Fruit fly (Drosophila melanogaster) Kc167 (cell line): ENCODE measurements around the gene Cyp18a1.

Experiments used
- Myc ChIP-seq: fragments of >200 bp; optimal IDR thresholded peaks from 2 replicates; lab custom pipeline; 2017; ENCODE audit warnings: missing external identifiers
- Sin3A ChIP-seq: fragments of >200 bp; optimal IDR thresholded peaks from 2 replicates; lab custom pipeline; 2018; ENCODE audit warnings: missing external identifiers
- h ChIP-seq: fragments of >200 bp; optimal IDR thresholded peaks from 3 replicates; lab custom pipeline; 2018; ENCODE audit warnings: missing external identifiers
- insv ChIP-seq: fragments of >200 bp; optimal IDR thresholded peaks from 3 replicates; lab custom pipeline; 2018; ENCODE audit warnings: missing external identifiers
- psq ChIP-seq: fragments of >200 bp; optimal IDR thresholded peaks from 2 replicates; lab custom pipeline; 2017; ENCODE audit warnings: missing external identifiers
- ttk ChIP-seq: sonication (Bioruptor generic); optimal IDR thresholded peaks from 2 replicates; lab custom pipeline; 2017; ENCODE audit warnings: missing external identifiers

DNA sequence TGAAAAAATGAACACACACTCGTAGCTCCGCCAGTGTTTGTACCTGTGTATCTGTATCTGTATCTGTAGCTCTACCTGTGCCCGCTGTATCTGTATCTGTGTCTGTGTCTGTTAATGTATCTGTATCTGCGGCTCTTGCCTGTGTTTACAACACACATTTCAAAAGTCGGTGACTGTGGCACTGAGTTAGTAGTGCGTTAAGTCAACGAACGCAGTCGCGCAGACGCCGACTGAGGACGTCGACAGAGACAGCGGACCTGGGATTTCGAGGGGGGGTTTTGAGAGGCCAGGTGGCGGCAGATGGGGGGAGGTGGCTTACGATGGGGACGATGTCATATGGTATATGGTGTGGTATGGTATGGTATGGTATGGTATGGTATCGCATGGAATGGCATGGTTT, 24.5 kb downstream of the Cyp18a1 start:
- TF ChIP-seq Myc (lab: Kevin White, UChicago): no peak
- no peak for TF ChIP-seq insv
- no peak for TF ChIP-seq psq
- TF ChIP-seq Sin3A (lab: Kevin White, UChicago): no peak
- TF ChIP-seq h (lab: Kevin White, UChicago): no peak
- TF ChIP-seq ttk (lab: Kevin White, UChicago): no peak
